Fruit fly (Drosophila melanogaster) Kc167 (cell line): ENCODE data around the gene nanos.

ENCODE experiments used
- Myc ChIP-seq: fragments of >200 bp; optimal IDR thresholded peaks from 2 replicates; lab custom pipeline; 2017; ENCODE audit warnings: missing external identifiers
- h ChIP-seq: fragments of >200 bp; optimal IDR thresholded peaks from 3 replicates; lab custom pipeline; 2018; ENCODE audit warnings: missing external identifiers
- psq ChIP-seq: fragments of >200 bp; optimal IDR thresholded peaks from 2 replicates; lab custom pipeline; 2017; ENCODE audit warnings: missing external identifiers

- TF ChIP-seq h (lab: Kevin White, UChicago) (no peak), Myc (no peak), psq (lab: Kevin White, UChicago) (no peak)
Observed at dm6 chr3R:19156670-19157402, at the start of gene nanos.
